Worm (Caenorhabditis elegans): ENCODE measurements around the gene F49E2.2.
A peak's percentile ranks its signal among the peaks of the same experiment; 100 is the strongest.

- TF ChIP-seq nfya-1 (tag; optimal IDR thresholded peaks at IDR 0.05; ENCODE audit: insufficient read depth) (no peak), nhr-77 (tag; optimal IDR thresholded peaks at IDR 0.05) (no peak), lin-15B (tag; optimal IDR thresholded peaks at IDR 0.05) (no peak), nhr-67 (tag; optimal IDR thresholded peaks at IDR 0.05) (no peak), ceh-9 (tag; optimal IDR thresholded peaks at IDR 0.05) (no peak), unc-62 (GFP tag; optimal IDR thresholded peaks at IDR 0.05) (no peak), pqm-1 (tag; optimal IDR thresholded peaks at IDR 0.05) (no peak), skn-1 (tag; optimal IDR thresholded peaks at IDR 0.05) (peak; percentile 10), tbx-2 (tag; optimal IDR thresholded peaks at IDR 0.05) (no peak), ama-1 (optimal IDR thresholded peaks at IDR 0.05) (no peak), ztf-4 (tag; optimal IDR thresholded peaks at IDR 0.05) (no peak)
These were observed 16.7 kb upstream of the F49E2.2 start for ce11 chrX:9549657-9550369.

All from whole organism, L3 larva.